Fruit fly (Drosophila melanogaster) whole organism, embryonic: ENCODE measurements around the gene CG2059.
A peak's percentile ranks its signal among the peaks of the same experiment; 100 is the strongest.

ENCODE experiments used
- Antp ChIP-seq: fragments of 200-800 bp; sonication (Bioruptor generic); optimal IDR thresholded peaks from 3 replicates; lab custom pipeline; 2016; ENCODE audit warnings: missing biosample characterization, missing genetic modification characterization
- Atf6 ChIP-seq: fragments of 200-800 bp; sonication (Bioruptor generic); IDR thresholded peaks from 2 replicates; pipeline ENCODE4 v1.3.6; 2022; ENCODE audit warnings: missing biosample characterization, missing genetic modification characterization
- Bgb ChIP-seq: fragments of 200-800 bp; sonication (Bioruptor generic); IDR thresholded peaks from 2 replicates; pipeline ENCODE4 v1.3.6; 2022; ENCODE audit warnings: missing biosample characterization, missing genetic modification characterization; ENCODE audit not compliant: partially characterized antibody
- CG10431 ChIP-seq: fragments of 200-800 bp; sonication (Bioruptor generic); optimal IDR thresholded peaks from 3 replicates; lab custom pipeline; 2018; ENCODE audit warnings: missing biosample characterization, mild to moderate bottlenecking, missing genetic modification characterization
- CG10462 ChIP-seq: fragments of 200-800 bp; sonication (Bioruptor generic); optimal IDR thresholded peaks from 2 replicates; lab custom pipeline; 2016; ENCODE audit warnings: missing biosample characterization, missing genetic modification characterization
- CG12769 ChIP-seq: fragments of 200-800 bp; sonication (Bioruptor generic); optimal IDR thresholded peaks from 2 replicates; lab custom pipeline; 2019; ENCODE audit warnings: missing biosample characterization, mild to moderate bottlenecking, missing genetic modification characterization, moderate library complexity
- CG12942 ChIP-seq: fragments of 200-800 bp; sonication (Bioruptor generic); optimal IDR thresholded peaks from 3 replicates; lab custom pipeline; 2016; ENCODE audit warnings: missing biosample characterization, missing genetic modification characterization
- CG13624 ChIP-seq: fragments of 200-800 bp; sonication (Bioruptor generic); optimal IDR thresholded peaks from 2 replicates; lab custom pipeline; 2016; ENCODE audit warnings: missing biosample characterization, missing genetic modification characterization
- CG14667 ChIP-seq: fragments of 200-800 bp; sonication (Bioruptor generic); IDR thresholded peaks from 2 replicates; pipeline ENCODE4 v1.3.6; 2022; ENCODE audit warnings: missing biosample characterization, missing genetic modification characterization
- CG16815 ChIP-seq: fragments of 200-800 bp; sonication (Bioruptor generic); optimal IDR thresholded peaks from 3 replicates; lab custom pipeline; 2017; ENCODE audit warnings: missing biosample characterization, mild to moderate bottlenecking, missing genetic modification characterization
- CG17328 ChIP-seq: fragments of 200-800 bp; sonication (Bioruptor generic); IDR thresholded peaks from 2 replicates; pipeline ENCODE4 v1.3.6; 2022; ENCODE audit warnings: missing biosample characterization, missing genetic modification characterization
- CG17361 ChIP-seq: fragments of 200-800 bp; sonication (Bioruptor generic); IDR thresholded peaks from 3 replicates; pipeline ENCODE4 v1.3.6; 2022; ENCODE audit warnings: missing biosample characterization, missing genetic modification characterization
- CG2199 ChIP-seq: fragments of 200-800 bp; sonication (Bioruptor generic); IDR thresholded peaks from 3 replicates; pipeline ENCODE4 v1.3.6; 2022; ENCODE audit warnings: missing biosample characterization, missing genetic modification characterization
- CG42726 ChIP-seq: fragments of 200-800 bp; sonication (Bioruptor generic); IDR thresholded peaks from 2 replicates; pipeline ENCODE4 v1.3.6; 2022; ENCODE audit warnings: missing biosample characterization, missing genetic modification characterization; ENCODE audit not compliant: partially characterized antibody
- CG5245 ChIP-seq: fragments of 200-800 bp; sonication (Bioruptor generic); optimal IDR thresholded peaks from 3 replicates; lab custom pipeline; 2016; ENCODE audit warnings: missing biosample characterization, missing genetic modification characterization
- CG6791 ChIP-seq: fragments of 200-800 bp; sonication (Bioruptor generic); IDR thresholded peaks from 3 replicates; pipeline ENCODE4 v1.3.6; 2022; ENCODE audit warnings: missing biosample characterization, missing genetic modification characterization; ENCODE audit not compliant: partially characterized antibody
- D ChIP-seq, 2 experiments: fragments of 200-800 bp in 1 of 2; fragments of >200 bp in 1 of 2; sonication (Bioruptor generic) in 1 of 2; optimal IDR thresholded peaks; 2 replicates in 1 of 2; 3 replicates in 1 of 2; lab custom pipeline; 2017; ENCODE audit warnings: mild to moderate bottlenecking in 1 of 2, missing biosample characterization in 1 of 2, missing genetic modification characterization in 1 of 2, missing genetic modification reagents in 1 of 2
- D19A ChIP-seq: fragments of 200-800 bp; optimal IDR thresholded peaks from 3 replicates; lab custom pipeline; 2019; ENCODE audit warnings: missing biosample characterization, mild to moderate bottlenecking, missing genetic modification characterization, moderate library complexity
- Fer3 ChIP-seq: fragments of 200-800 bp; sonication (Bioruptor generic); optimal IDR thresholded peaks from 2 replicates; lab custom pipeline; 2018; ENCODE audit warnings: missing biosample characterization, mild to moderate bottlenecking, missing genetic modification characterization, moderate library complexity
- H2.0 ChIP-seq: fragments of 200-800 bp; sonication (Bioruptor generic); IDR thresholded peaks from 2 replicates; pipeline ENCODE4 v1.3.6; 2022; ENCODE audit warnings: missing biosample characterization, missing genetic modification characterization
- Hmr ChIP-seq: fragments of 200-800 bp; sonication (Bioruptor generic); optimal IDR thresholded peaks from 3 replicates; lab custom pipeline; 2017; ENCODE audit warnings: mild to moderate bottlenecking, missing biosample characterization, missing genetic modification reagents, missing genetic modification characterization
- Lim3 ChIP-seq: fragments of 200-800 bp; sonication (Bioruptor generic); IDR thresholded peaks from 2 replicates; pipeline ENCODE4 v1.3.6; 2022; ENCODE audit warnings: missing biosample characterization, missing genetic modification characterization
- MESR4 ChIP-seq: fragments of 200-800 bp; sonication (Bioruptor generic); optimal IDR thresholded peaks from 2 replicates; lab custom pipeline; 2018; ENCODE audit warnings: missing biosample characterization, mild to moderate bottlenecking, missing genetic modification characterization, moderate library complexity
- Nf-YA ChIP-seq: fragments of 200-800 bp; sonication (Bioruptor generic); IDR thresholded peaks from 2 replicates; pipeline ENCODE4 v1.3.6; 2022; ENCODE audit warnings: missing biosample characterization, missing genetic modification characterization
- Rfx ChIP-seq: fragments of 200-800 bp; sonication (Bioruptor generic); IDR thresholded peaks from 2 replicates; pipeline ENCODE4 v1.3.6; 2022; ENCODE audit warnings: missing biosample characterization, missing genetic modification characterization
- Scr ChIP-seq: fragments of 200-800 bp; sonication (Bioruptor generic); IDR thresholded peaks from 2 replicates; pipeline ENCODE4 v1.3.6; 2022; ENCODE audit warnings: missing biosample characterization, missing genetic modification characterization; ENCODE audit not compliant: partially characterized antibody
- ase ChIP-seq: fragments of 200-800 bp; sonication (Bioruptor generic); IDR thresholded peaks from 3 replicates; pipeline ENCODE4 v1.3.6; 2022; ENCODE audit warnings: missing biosample characterization, missing genetic modification characterization
- bcd ChIP-seq: fragments of 200-800 bp; sonication (Bioruptor generic); optimal IDR thresholded peaks from 2 replicates; lab custom pipeline; 2017; ENCODE audit warnings: missing biosample characterization, mild to moderate bottlenecking, missing genetic modification characterization
- chm ChIP-seq: fragments of 200-800 bp; sonication (Bioruptor generic); IDR thresholded peaks from 2 replicates; pipeline ENCODE4 v1.3.6; 2022; ENCODE audit warnings: missing biosample characterization, missing genetic modification characterization
- danr ChIP-seq: fragments of 200-800 bp; sonication (Bioruptor generic); IDR thresholded peaks from 2 replicates; pipeline ENCODE4 v1.3.6; 2022; ENCODE audit warnings: missing biosample characterization, missing genetic modification characterization
- dimm ChIP-seq: fragments of 200-800 bp; sonication (Bioruptor generic); IDR thresholded peaks from 2 replicates; pipeline ENCODE4 v1.3.6; 2022; ENCODE audit warnings: missing biosample characterization, missing genetic modification characterization
- dmrt11E ChIP-seq: fragments of 200-800 bp; sonication (Bioruptor generic); optimal IDR thresholded peaks from 3 replicates; lab custom pipeline; 2018; ENCODE audit warnings: missing biosample characterization, mild to moderate bottlenecking, missing genetic modification characterization, moderate library complexity
- gt ChIP-seq: fragments of 200-800 bp; sonication (Bioruptor generic); IDR thresholded peaks from 2 replicates; pipeline ENCODE4 v1.3.6; 2022; ENCODE audit warnings: missing biosample characterization, missing genetic modification characterization
- insv ChIP-seq, 2 experiments: fragments of 200-800 bp; sonication (Bioruptor generic); optimal IDR thresholded peaks; 3 replicates each; lab custom pipeline; 2016 to 2018; ENCODE audit warnings: missing biosample characterization in 2 of 2, missing genetic modification characterization in 2 of 2
- knrl ChIP-seq: fragments of 200-800 bp; sonication (Bioruptor generic); IDR thresholded peaks from 3 replicates; pipeline ENCODE4 v1.3.6; 2022; ENCODE audit warnings: missing biosample characterization, missing genetic modification characterization; ENCODE audit not compliant: partially characterized antibody
- otp ChIP-seq: fragments of 200-800 bp; sonication (Bioruptor generic); IDR thresholded peaks from 3 replicates; pipeline ENCODE4, ENCODE4 v1.3.6; 2022; ENCODE audit warnings: missing biosample characterization, missing genetic modification characterization
- peb ChIP-seq: fragments of 200-800 bp; sonication (Bioruptor generic); IDR thresholded peaks from 2 replicates; pipeline ENCODE4 v1.3.6; 2022; ENCODE audit warnings: missing biosample characterization, missing genetic modification characterization
- ranshi ChIP-seq: fragments of 200-800 bp; sonication (Bioruptor generic); IDR thresholded peaks from 2 replicates; pipeline ENCODE4 v1.3.6; 2022; ENCODE audit warnings: missing biosample characterization, missing genetic modification characterization
- ro ChIP-seq: fragments of 200-800 bp; sonication (Bioruptor generic); IDR thresholded peaks from 2 replicates; pipeline ENCODE4 v1.3.6; 2022; ENCODE audit warnings: missing biosample characterization, missing genetic modification characterization
- sim ChIP-seq: fragments of 200-800 bp; sonication (Bioruptor generic); IDR thresholded peaks from 2 replicates; pipeline ENCODE4 v1.3.6; 2022; ENCODE audit warnings: missing biosample characterization, missing genetic modification characterization
- slbo ChIP-seq: fragments of 200-800 bp; sonication (Bioruptor generic); IDR thresholded peaks from 2 replicates; pipeline ENCODE4 v1.3.6; 2022; ENCODE audit warnings: missing biosample characterization, missing genetic modification characterization
- slp2 ChIP-seq: fragments of 200-800 bp; sonication (Bioruptor generic); optimal IDR thresholded peaks from 2 replicates; lab custom pipeline; 2016; ENCODE audit warnings: missing biosample characterization, missing genetic modification characterization
- tna ChIP-seq: fragments of 200-800 bp; sonication (Bioruptor generic); IDR thresholded peaks from 2 replicates; pipeline ENCODE4 v1.3.6; 2022; ENCODE audit warnings: missing biosample characterization, missing genetic modification characterization; ENCODE audit not compliant: partially characterized antibody
- vfl ChIP-seq: fragments of 200-800 bp; sonication (Bioruptor generic); optimal IDR thresholded peaks from 2 replicates; lab custom pipeline; 2016; ENCODE audit warnings: missing biosample characterization, missing genetic modification characterization
- wek ChIP-seq: fragments of 200-800 bp; sonication (Bioruptor generic); optimal IDR thresholded peaks from 3 replicates; lab custom pipeline; 2018; ENCODE audit warnings: missing biosample characterization, mild to moderate bottlenecking, missing genetic modification characterization, moderate library complexity
- zen ChIP-seq: fragments of 200-800 bp; sonication (Bioruptor generic); optimal IDR thresholded peaks from 3 replicates; lab custom pipeline; 2018; ENCODE audit warnings: missing biosample characterization, mild to moderate bottlenecking, missing genetic modification characterization, moderate library complexity
- zfh1 ChIP-seq: fragments of 200-800 bp; sonication (Bioruptor generic); IDR thresholded peaks from 3 replicates; pipeline ENCODE4 v1.3.6; 2022; ENCODE audit warnings: missing biosample characterization, missing genetic modification characterization

CG2059 gene

dm6 chrX:7285995-7286985 lies at the start of gene CG2059 (continued):
- TF ChIP-seq CG17328 (no peak), vfl (GFP tag; lab: Kevin White, UChicago) (peak; percentile 12), peb (GFP tag; lab: Robert Waterston, UW) (no peak), ranshi (GFP tag; lab: Robert Waterston, UW) (peak; percentile 22; the same call in 1 of the 2 replicates), otp (GFP tag; lab: Robert Waterston, UW) (0 out of 3 replicates have a peak, but pooled peaks have one; percentile 42), CG17361 (peak; percentile 63), Bgb (GFP tag; lab: Robert Waterston, UW) (peak; percentile 65; the same call in 1 of the 2 replicates), CG5245 (GFP tag; lab: Kevin White, UChicago) (no peak), dmrt11E (no peak), dimm (GFP tag; lab: Robert Waterston, UW) (no peak), wek (GFP tag; lab: Kevin White, UChicago) (no peak), Lim3 (GFP tag; lab: Robert Waterston, UW) (no peak), slbo (GFP tag; lab: Robert Waterston, UW) (peak; percentile 75), zfh1 (GFP tag; lab: Robert Waterston, UW) (peak; percentile 57; the same call in 2 of the 3 replicates), slp2 (GFP tag; lab: Kevin White, UChicago) (peak; percentile 31), bcd (peak; percentile 56), CG13624 (GFP tag; lab: Kevin White, UChicago) (peak; percentile 26), knrl (peak; percentile 52), D19A (tag; lab: Kevin White, UChicago) (no peak), MESR4 (peak; percentile 95), CG42726 (peak; percentile 57), CG6791 (GFP tag; lab: Robert Waterston, UW) (peak; percentile 59; the same call in 2 of the 3 replicates), chm (GFP tag; lab: Robert Waterston, UW) (0 out of 2 replicates have a peak, but pooled peaks have one; percentile 35), Hmr (GFP tag; lab: Kevin White, UChicago) (peak; percentile 74), CG10431 (no peak), CG16815 (GFP tag; lab: Kevin White, UChicago) (peak; percentile 8), CG12942 (GFP tag; lab: Kevin White, UChicago) (peak; percentile 39), Antp (peak; percentile 61), CG2199 (GFP tag; lab: Robert Waterston, UW) (peak; percentile 66; the same call in 1 of the 3 replicates), Scr (GFP tag; lab: Robert Waterston, UW) (peak; percentile 33), Rfx (GFP tag; lab: Robert Waterston, UW) (peak; percentile 79), Atf6 (GFP tag; lab: Robert Waterston, UW) (0 out of 2 replicates have a peak, but pooled peaks have one; percentile 9), tna (GFP tag; lab: Robert Waterston, UW) (peak; percentile 11; the same call in 1 of the 2 replicates), Nf-YA (GFP tag; lab: Robert Waterston, UW) (no peak), danr (GFP tag; lab: Robert Waterston, UW) (no peak), Fer3 (tag; lab: Kevin White, UChicago) (peak; percentile 18), CG12769 (tag; lab: Kevin White, UChicago) (peak; percentile 66), CG14667 (GFP tag; lab: Robert Waterston, UW) (0 out of 2 replicates have a peak, but pooled peaks have one; percentile 11), D (optimal IDR thresholded peaks at IDR 0.05; lab: Kevin White, UChicago) (no peak), D (GFP tag; optimal IDR thresholded peaks at IDR 0.05; lab: Kevin White, UChicago) (no peak), ase (GFP tag; lab: Robert Waterston, UW) (peak; percentile 53; the same call in 1 of the 3 replicates), ro (no peak), insv (GFP tag; optimal IDR thresholded peaks at IDR 0.05; lab: Kevin White, UChicago) (peak in 1 of 2 experiments; percentile 35), zen (tag; lab: Kevin White, UChicago) (peak; percentile 23), H2.0 (GFP tag; lab: Robert Waterston, UW) (peak; percentile 18; the same call in 1 of the 2 replicates), CG10462 (GFP tag; lab: Kevin White, UChicago) (no peak), sim (no peak), gt (GFP tag; lab: Robert Waterston, UW) (peak; percentile 13; the same call in 1 of the 2 replicates)
